Fruit fly (Drosophila melanogaster) whole organism, embryonic: Measurements from ENCODE around the gene CG18577.

Source experiments
- Abd-B ChIP-seq: fragments of 200-800 bp; sonication (Bioruptor generic); optimal IDR thresholded peaks from 2 replicates; lab custom pipeline; 2018; ENCODE audit warnings: missing biosample characterization, mild to moderate bottlenecking, missing genetic modification characterization, moderate library complexity
- Antp ChIP-seq: fragments of 200-800 bp; sonication (Bioruptor generic); optimal IDR thresholded peaks from 3 replicates; lab custom pipeline; 2016; ENCODE audit warnings: missing biosample characterization, missing genetic modification characterization
- CG10274 ChIP-seq: fragments of 200-800 bp; sonication (Bioruptor generic); optimal IDR thresholded peaks from 3 replicates; lab custom pipeline; 2017; ENCODE audit warnings: missing biosample characterization, mild to moderate bottlenecking, missing genetic modification characterization
- CG11456 ChIP-seq: fragments of 200-800 bp; sonication (Bioruptor generic); IDR thresholded peaks from 3 replicates; pipeline ENCODE4 v1.3.6; 2022; ENCODE audit warnings: missing biosample characterization, missing genetic modification characterization
- CG11696 ChIP-seq: fragments of 200-800 bp; sonication (Bioruptor generic); IDR thresholded peaks from 2 replicates; pipeline ENCODE4 v1.3.6; 2022; ENCODE audit warnings: missing biosample characterization, missing genetic modification characterization
- CG12104 ChIP-seq: fragments of 200-800 bp; sonication (Bioruptor generic); optimal IDR thresholded peaks from 3 replicates; lab custom pipeline; 2016; ENCODE audit warnings: missing biosample characterization, missing genetic modification characterization
- CG31365 ChIP-seq: fragments of 200-800 bp; sonication (Bioruptor generic); optimal IDR thresholded peaks from 2 replicates; lab custom pipeline; 2018; ENCODE audit warnings: missing biosample characterization, mild to moderate bottlenecking, missing genetic modification characterization
- CG31441 ChIP-seq: fragments of 200-800 bp; sonication (Bioruptor generic); IDR thresholded peaks from 2 replicates; pipeline ENCODE4 v1.3.6; 2022; ENCODE audit warnings: missing biosample characterization, missing genetic modification characterization
- CG3281 ChIP-seq: fragments of 200-800 bp; sonication (Bioruptor generic); optimal IDR thresholded peaks from 3 replicates; lab custom pipeline; 2017; ENCODE audit warnings: missing biosample characterization, mild to moderate bottlenecking, missing genetic modification characterization
- CG34422 ChIP-seq: fragments of 200-800 bp; sonication (Bioruptor generic); IDR thresholded peaks from 3 replicates; pipeline ENCODE4 v1.3.6; 2022; ENCODE audit warnings: missing biosample characterization, missing genetic modification characterization
- CG4424 ChIP-seq: fragments of 200-800 bp; sonication (Bioruptor generic); optimal IDR thresholded peaks from 3 replicates; lab custom pipeline; 2016; ENCODE audit warnings: missing biosample characterization, missing genetic modification characterization
- CG6175 ChIP-seq: fragments of 200-800 bp; sonication (Bioruptor generic); IDR thresholded peaks from 3 replicates; pipeline ENCODE4 v1.3.6; 2022; ENCODE audit warnings: missing biosample characterization, missing genetic modification characterization
- CG6654 ChIP-seq: fragments of 200-800 bp; sonication (Bioruptor generic); optimal IDR thresholded peaks from 2 replicates; lab custom pipeline; 2017; ENCODE audit warnings: missing biosample characterization, mild to moderate bottlenecking, missing genetic modification characterization
- CG7271 ChIP-seq: fragments of 200-800 bp; sonication (Bioruptor generic); optimal IDR thresholded peaks from 2 replicates; lab custom pipeline; 2018; ENCODE audit warnings: missing biosample characterization, mild to moderate bottlenecking, missing genetic modification characterization, moderate library complexity
- CG7745 ChIP-seq: fragments of 200-800 bp; sonication (Bioruptor generic); optimal IDR thresholded peaks from 2 replicates; lab custom pipeline; 2018; ENCODE audit warnings: missing biosample characterization, mild to moderate bottlenecking, missing genetic modification characterization, moderate library complexity
- CG8281 ChIP-seq: fragments of 200-800 bp; sonication (Bioruptor generic); optimal IDR thresholded peaks from 2 replicates; lab custom pipeline; 2018; ENCODE audit warnings: missing biosample characterization, mild to moderate bottlenecking, missing genetic modification characterization, moderate library complexity
- CkIIα-i1 ChIP-seq: fragments of 200-800 bp; sonication (Bioruptor generic); IDR thresholded peaks from 2 replicates; pipeline ENCODE4 v1.3.6; 2022; ENCODE audit warnings: missing biosample characterization, missing genetic modification characterization
- Doc2 ChIP-seq: fragments of 200-800 bp; sonication (Bioruptor generic); IDR thresholded peaks from 2 replicates; pipeline ENCODE4 v1.3.6; 2022; ENCODE audit warnings: missing biosample characterization, missing genetic modification characterization
- Elba2 ChIP-seq: fragments of 200-800 bp; sonication (Bioruptor generic); optimal IDR thresholded peaks from 3 replicates; lab custom pipeline; 2016; ENCODE audit warnings: missing biosample characterization, missing genetic modification characterization
- Ets97D ChIP-seq: fragments of 200-800 bp; sonication (Bioruptor generic); optimal IDR thresholded peaks from 3 replicates; lab custom pipeline; 2016; ENCODE audit warnings: missing biosample characterization, missing genetic modification characterization
- HmgZ ChIP-seq: fragments of 200-800 bp; sonication (Bioruptor generic); optimal IDR thresholded peaks from 2 replicates; lab custom pipeline; 2018; ENCODE audit warnings: missing biosample characterization, mild to moderate bottlenecking, missing genetic modification characterization
- Hmx ChIP-seq: fragments of 200-800 bp; sonication (Bioruptor generic); optimal IDR thresholded peaks from 2 replicates; lab custom pipeline; 2016; ENCODE audit warnings: missing biosample characterization, missing genetic modification characterization
- MESR4 ChIP-seq: fragments of 200-800 bp; sonication (Bioruptor generic); optimal IDR thresholded peaks from 2 replicates; lab custom pipeline; 2018; ENCODE audit warnings: missing biosample characterization, mild to moderate bottlenecking, missing genetic modification characterization, moderate library complexity
- Oaz ChIP-seq: fragments of 200-800 bp; sonication (Bioruptor generic); IDR thresholded peaks from 2 replicates; pipeline ENCODE4 v1.3.6; 2022; ENCODE audit warnings: missing biosample characterization, missing genetic modification characterization
- Oli ChIP-seq: fragments of 200-800 bp; sonication (Bioruptor generic); optimal IDR thresholded peaks from 2 replicates; lab custom pipeline; 2018; ENCODE audit warnings: missing biosample characterization, mild to moderate bottlenecking, missing genetic modification characterization, moderate library complexity
- aop ChIP-seq: fragments of 200-800 bp; sonication (Bioruptor generic); IDR thresholded peaks from 2 replicates; pipeline ENCODE4 v1.3.6; 2022; ENCODE audit warnings: missing biosample characterization, missing genetic modification characterization
- br ChIP-seq: fragments of >200 bp; optimal IDR thresholded peaks from 2 replicates; lab custom pipeline; 2017
- ci ChIP-seq: fragments of 200-800 bp; sonication (Bioruptor generic); IDR thresholded peaks from 3 replicates; pipeline ENCODE4 v1.3.6; 2022; ENCODE audit warnings: missing biosample characterization, missing genetic modification characterization
- dm ChIP-seq: fragments of 200-800 bp; sonication (Bioruptor generic); optimal IDR thresholded peaks from 3 replicates; lab custom pipeline; 2016; ENCODE audit warnings: missing biosample characterization, missing genetic modification characterization
- fd102C ChIP-seq: fragments of 200-800 bp; sonication (Bioruptor generic); optimal IDR thresholded peaks from 2 replicates; lab custom pipeline; 2018; ENCODE audit warnings: missing biosample characterization, mild to moderate bottlenecking, missing genetic modification characterization, moderate library complexity
- grau ChIP-seq: fragments of 200-800 bp; optimal IDR thresholded peaks from 3 replicates; lab custom pipeline; 2019; ENCODE audit warnings: missing biosample characterization, mild to moderate bottlenecking, missing genetic modification characterization, moderate library complexity
- kay ChIP-seq: fragments of 200-800 bp; sonication (Bioruptor generic); optimal IDR thresholded peaks from 2 replicates; lab custom pipeline; 2016; ENCODE audit warnings: missing biosample characterization, missing genetic modification characterization
- knrl ChIP-seq: fragments of 200-800 bp; sonication (Bioruptor generic); IDR thresholded peaks from 3 replicates; pipeline ENCODE4 v1.3.6; 2022; ENCODE audit warnings: missing biosample characterization, missing genetic modification characterization; ENCODE audit not compliant: partially characterized antibody
- lilli ChIP-seq: fragments of 200-800 bp; sonication (Bioruptor generic); optimal IDR thresholded peaks from 3 replicates; lab custom pipeline; 2016; ENCODE audit warnings: missing biosample characterization, missing genetic modification characterization
- mam ChIP-seq: fragments of 200-800 bp; sonication (Bioruptor generic); optimal IDR thresholded peaks from 3 replicates; lab custom pipeline; 2016; ENCODE audit warnings: missing biosample characterization, missing genetic modification characterization
- oc ChIP-seq: fragments of 200-800 bp; sonication (Bioruptor generic); optimal IDR thresholded peaks from 2 replicates; lab custom pipeline; 2018; ENCODE audit warnings: missing biosample characterization, mild to moderate bottlenecking, missing genetic modification characterization, moderate library complexity
- odd ChIP-seq: fragments of 200-800 bp; sonication (Bioruptor generic); optimal IDR thresholded peaks from 2 replicates; lab custom pipeline; 2017; ENCODE audit warnings: missing biosample characterization, mild to moderate bottlenecking, missing genetic modification characterization
- pb ChIP-seq: fragments of 200-800 bp; sonication (Bioruptor generic); optimal IDR thresholded peaks from 3 replicates; lab custom pipeline; 2016; ENCODE audit warnings: missing biosample characterization, missing genetic modification characterization
- row ChIP-seq: fragments of 200-800 bp; sonication (Bioruptor generic); IDR thresholded peaks from 3 replicates; pipeline ENCODE4 v1.3.6; 2022; ENCODE audit warnings: missing biosample characterization, missing genetic modification characterization
- sim ChIP-seq: fragments of 200-800 bp; sonication (Bioruptor generic); IDR thresholded peaks from 2 replicates; pipeline ENCODE4 v1.3.6; 2022; ENCODE audit warnings: missing biosample characterization, missing genetic modification characterization
- sisA ChIP-seq: fragments of 200-800 bp; sonication (Bioruptor generic); IDR thresholded peaks from 2 replicates; pipeline ENCODE4 v1.3.6; 2022; ENCODE audit warnings: missing biosample characterization, missing genetic modification characterization
- so ChIP-seq: fragments of 200-800 bp; sonication (Bioruptor generic); IDR thresholded peaks from 3 replicates; pipeline ENCODE4 v1.3.6; 2022; ENCODE audit warnings: missing biosample characterization, missing genetic modification characterization
- ssp ChIP-seq: fragments of 200-800 bp; sonication (Bioruptor generic); IDR thresholded peaks from 2 replicates; pipeline ENCODE4 v1.3.6; 2022; ENCODE audit warnings: missing biosample characterization, missing genetic modification characterization
- sug ChIP-seq: fragments of 200-800 bp; optimal IDR thresholded peaks from 2 replicates; lab custom pipeline; 2019; ENCODE audit warnings: missing biosample characterization, mild to moderate bottlenecking, missing genetic modification characterization, moderate library complexity
- tup ChIP-seq: fragments of 200-800 bp; sonication (Bioruptor generic); optimal IDR thresholded peaks from 2 replicates; lab custom pipeline; 2016; ENCODE audit warnings: missing biosample characterization, mild to moderate bottlenecking, missing genetic modification characterization, moderate library complexity
- twi ChIP-seq: fragments of 200-800 bp; optimal IDR thresholded peaks from 2 replicates; lab custom pipeline; 2019; ENCODE audit warnings: missing biosample characterization, mild to moderate bottlenecking, missing genetic modification characterization, moderate library complexity
- usp ChIP-seq: fragments of >200 bp; optimal IDR thresholded peaks from 2 replicates; lab custom pipeline; 2017; ENCODE audit warnings: missing biosample characterization, missing genetic modification characterization
- zen2 ChIP-seq: fragments of 200-800 bp; sonication (Bioruptor generic); IDR thresholded peaks from 3 replicates; pipeline ENCODE4 v1.3.6; 2022; ENCODE audit warnings: missing biosample characterization, missing genetic modification characterization; ENCODE audit not compliant: partially characterized antibody
- zf30C ChIP-seq: fragments of 200-800 bp; sonication (Bioruptor generic); optimal IDR thresholded peaks from 3 replicates; lab custom pipeline; 2018; ENCODE audit warnings: missing biosample characterization, mild to moderate bottlenecking, missing genetic modification characterization
- zfh2 ChIP-seq: fragments of 200-800 bp; sonication (Bioruptor generic); optimal IDR thresholded peaks from 2 replicates; lab custom pipeline; 2016; ENCODE audit warnings: missing biosample characterization, missing genetic modification characterization

Gene CG18577

DNA sequence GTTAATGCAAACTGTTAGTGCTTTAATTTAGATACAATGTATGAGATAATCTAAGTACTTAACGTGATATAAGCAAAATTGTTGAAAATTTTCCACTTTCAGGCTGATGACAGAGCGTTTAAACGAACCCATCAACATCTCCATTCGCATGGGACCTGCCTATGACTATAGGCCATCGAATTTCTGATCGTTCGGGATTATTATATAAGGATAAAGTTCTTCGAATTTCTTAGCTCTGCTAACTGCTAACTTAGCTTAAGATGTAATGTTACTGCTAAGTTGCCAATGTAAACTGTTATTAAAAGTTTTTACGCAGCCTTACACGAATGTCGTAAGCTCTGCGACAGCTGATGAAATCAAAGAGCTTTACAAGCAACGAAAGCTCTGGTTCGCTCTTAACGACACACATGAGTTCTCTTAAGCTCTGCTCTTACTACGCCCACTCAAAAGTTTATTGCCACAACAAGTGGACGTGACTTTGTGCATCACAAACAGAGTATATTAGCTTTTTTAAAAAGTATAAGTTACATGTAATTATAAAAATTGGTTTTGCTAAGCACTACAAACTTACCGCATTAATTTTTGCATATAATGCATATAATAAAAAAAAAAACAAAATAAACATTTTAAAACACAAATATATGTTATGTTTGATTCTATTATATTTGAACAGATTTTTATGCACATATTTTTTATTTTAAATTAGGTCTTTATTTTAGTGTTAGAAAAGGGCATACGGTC is 926 bp downstream of the CG18577 start (continued):
- TF ChIP-seq CG7271 (tag; lab: Kevin White, UChicago) (peak; percentile 85), CG34422 (GFP tag; lab: Robert Waterston, UW) (peak; percentile 98), oc (peak; percentile 97), Abd-B (GFP tag; lab: Kevin White, UChicago) (peak; percentile 100), CG31441 (peak; percentile 100), Oli (tag; lab: Kevin White, UChicago) (peak; percentile 99), lilli (GFP tag; lab: Kevin White, UChicago) (peak; percentile 94), twi (tag; lab: Kevin White, UChicago) (peak; percentile 88), CG11696 (GFP tag; lab: Robert Waterston, UW) (peak; percentile 86), CG31365 (tag; lab: Kevin White, UChicago) (peak; percentile 66), HmgZ (tag; lab: Kevin White, UChicago) (peak; percentile 97), CG11456 (peak; percentile 98), Doc2 (GFP tag; lab: Robert Waterston, UW) (peak; percentile 93), mam (GFP tag; lab: Kevin White, UChicago) (no peak), fd102C (GFP tag; lab: Kevin White, UChicago) (no peak), CkIIα-i1 (GFP tag; lab: Robert Waterston, UW) (peak; percentile 87), aop (GFP tag; lab: Robert Waterston, UW) (no peak), ci (GFP tag; lab: Robert Waterston, UW) (peak; percentile 96), odd (GFP tag; lab: Kevin White, UChicago) (peak; percentile 98), CG6175 (GFP tag; lab: Robert Waterston, UW) (peak; percentile 95; the same call in 2 of the 3 replicates), usp (GFP tag; lab: Kevin White, UChicago) (no peak), CG8281 (peak; percentile 93), CG12104 (GFP tag; lab: Kevin White, UChicago) (peak; percentile 98), br (lab: Kevin White, UChicago) (no peak), tup (GFP tag; lab: Kevin White, UChicago) (peak; percentile 69), CG7745 (tag; lab: Kevin White, UChicago) (no peak), dm (GFP tag; lab: Kevin White, UChicago) (peak; percentile 82), pb (GFP tag; lab: Kevin White, UChicago) (no peak), Ets97D (GFP tag; lab: Kevin White, UChicago) (peak; percentile 85), so (peak; percentile 98), CG4424 (peak; percentile 98), sisA (peak; percentile 99), grau (tag; lab: Kevin White, UChicago) (peak; percentile 95), CG10274 (peak; percentile 93), MESR4 (GFP tag; lab: Kevin White, UChicago) (peak; percentile 19), kay (peak; percentile 87), zfh2 (GFP tag; lab: Kevin White, UChicago) (peak; percentile 94), zf30C (GFP tag; lab: Kevin White, UChicago) (no peak), row (GFP tag; lab: Robert Waterston, UW) (peak; percentile 99), Hmx (GFP tag; lab: Kevin White, UChicago) (peak; percentile 82), sim (GFP tag; lab: Robert Waterston, UW) (peak; percentile 92), Oaz (GFP tag; lab: Robert Waterston, UW) (peak; percentile 97), CG6654 (peak; percentile 95), Elba2 (GFP tag; lab: Kevin White, UChicago) (no peak), zen2 (GFP tag; lab: Robert Waterston, UW) (no peak), knrl (GFP tag; lab: Robert Waterston, UW) (no peak), Antp (GFP tag; lab: Kevin White, UChicago) (peak; percentile 79), CG3281 (GFP tag; lab: Kevin White, UChicago) (peak; percentile 99), sug (peak; percentile 93), ssp (GFP tag; lab: Robert Waterston, UW) (peak; percentile 95)
